Worm (Caenorhabditis elegans) whole organism, L4 larva: Measurements from ENCODE around the gene nhr-10.
A peak's percentile ranks its signal among the peaks of the same experiment; 100 is the strongest.

Experiments used
- F10B5.3 ChIP-seq: sonication (generic microtip); optimal IDR thresholded peaks from 2 replicates; lab custom pipeline; 2016; ENCODE audit warnings: mild to moderate bottlenecking, missing genetic modification characterization, missing compliant biosample characterization
- F44E2.7 ChIP-seq: fragments of 200-800 bp; sonication (Bioruptor generic); IDR thresholded peaks from 2 replicates; pipeline ENCODE4 v2.1.2; 2022; ENCODE audit warnings: missing genetic modification characterization, missing compliant biosample characterization
- T20F7.1 ChIP-seq: fragments of 200-800 bp; sonication (Bioruptor generic); optimal IDR thresholded peaks from 2 replicates; lab custom pipeline; 2018; ENCODE audit warnings: mild to moderate bottlenecking, missing genetic modification characterization, missing compliant biosample characterization
- T26A8.4 ChIP-seq: fragments of 200-800 bp; sonication (Bioruptor generic); IDR thresholded peaks from 2 replicates; pipeline ENCODE4 v1.3.6; 2022; ENCODE audit warnings: missing genetic modification characterization, missing compliant biosample characterization
- Y75B8A.6 ChIP-seq: fragments of 200-800 bp; sonication (Bioruptor generic); IDR thresholded peaks from 2 replicates; pipeline ENCODE4 v1.3.6; 2022; ENCODE audit warnings: missing genetic modification reagents, missing genetic modification characterization, missing compliant biosample characterization
- aly-2 ChIP-seq: sonication (generic microtip); optimal IDR thresholded peaks from 2 replicates; lab custom pipeline; 2018; ENCODE audit warnings: missing biosample characterization, missing genetic modification characterization
- ama-1 ChIP-seq: fragments of 150-350 bp; optimal IDR thresholded peaks from 2 replicates; lab custom pipeline; 2014; ENCODE audit warnings: inconsistent platforms, mixed read lengths
- arid-1 ChIP-seq: fragments of 200-800 bp; sonication (Bioruptor generic); conservative IDR thresholded peaks from 2 replicates; pipeline ENCODE4 v1.3.6; 2022; ENCODE audit warnings: missing genetic modification reagents, missing genetic modification characterization, missing compliant biosample characterization
- ceh-20 ChIP-seq: fragments of 200-800 bp; sonication (Bioruptor generic); IDR thresholded peaks from 2 replicates; pipeline ENCODE4 v1.3.6; 2022; ENCODE audit warnings: missing genetic modification reagents, missing genetic modification characterization, missing compliant biosample characterization
- ceh-28 ChIP-seq: fragments of 150-350 bp; optimal IDR thresholded peaks from 2 replicates; lab custom pipeline; 2014; ENCODE audit warnings: missing biosample characterization, missing genetic modification reagents, missing genetic modification characterization
- ceh-62 ChIP-seq: sonication (generic microtip); optimal IDR thresholded peaks from 2 replicates; lab custom pipeline; 2017; ENCODE audit warnings: missing biosample characterization, missing genetic modification characterization
- daf-12 ChIP-seq: fragments of 150-350 bp; optimal IDR thresholded peaks from 2 replicates; lab custom pipeline; 2014; ENCODE audit warnings: missing biosample characterization, missing genetic modification reagents, missing genetic modification characterization
- daf-16 ChIP-seq, 3 experiments: sonication (generic microtip); optimal IDR thresholded peaks; 2 replicates each; lab custom pipeline; 2016 to 2017; ENCODE audit warnings: missing genetic modification characterization in 3 of 3, missing genetic modification reagents in 3 of 3, mild to moderate bottlenecking in 2 of 3, missing compliant biosample characterization in 2 of 3, missing biosample characterization in 1 of 3, moderate library complexity in 1 of 3
- daf-8 ChIP-seq: fragments of 200-800 bp; sonication (Bioruptor generic); IDR thresholded peaks from 2 replicates; pipeline ENCODE4 v1.3.6; 2022; ENCODE audit warnings: missing genetic modification characterization, missing compliant biosample characterization
- dmd-6 ChIP-seq: fragments of 200-800 bp; sonication (Bioruptor generic); IDR thresholded peaks from 2 replicates; pipeline ENCODE4 v1.3.6; 2022; ENCODE audit warnings: missing genetic modification reagents, missing genetic modification characterization, missing compliant biosample characterization
- dmd-8 ChIP-seq: fragments of 200-800 bp; sonication (Bioruptor generic); IDR thresholded peaks from 2 replicates; pipeline ENCODE4 v1.3.6; 2022; ENCODE audit warnings: missing genetic modification characterization, missing compliant biosample characterization
- dve-1 ChIP-seq: sonication (generic microtip); optimal IDR thresholded peaks from 2 replicates; lab custom pipeline; 2017; ENCODE audit warnings: antibody characterized with exemption, mild to moderate bottlenecking, missing genetic modification characterization, missing compliant biosample characterization; ENCODE audit not compliant: insufficient read depth
- fos-1 ChIP-seq: fragments of 150-350 bp; optimal IDR thresholded peaks from 2 replicates; lab custom pipeline; 2014; ENCODE audit warnings: missing biosample characterization, missing genetic modification characterization
- hlh-11 ChIP-seq: fragments of 200-800 bp; sonication (Bioruptor generic); optimal IDR thresholded peaks from 2 replicates; lab custom pipeline; 2018; ENCODE audit warnings: mild to moderate bottlenecking, missing genetic modification characterization, missing compliant biosample characterization
- hlh-30 ChIP-seq: sonication (generic microtip); optimal IDR thresholded peaks from 2 replicates; lab custom pipeline; 2017; ENCODE audit warnings: antibody characterized with exemption, mild to moderate bottlenecking, missing genetic modification characterization, missing compliant biosample characterization; ENCODE audit not compliant: insufficient read depth
- hmg-1.1 ChIP-seq: fragments of 200-800 bp; sonication (Bioruptor generic); IDR thresholded peaks from 2 replicates; pipeline ENCODE4 v1.3.6; 2022; ENCODE audit warnings: missing genetic modification reagents, missing genetic modification characterization, missing compliant biosample characterization
- lin-38 ChIP-seq: fragments of 200-800 bp; sonication (Bioruptor generic); IDR thresholded peaks from 2 replicates; pipeline ENCODE4 v1.3.6; 2022; ENCODE audit warnings: missing genetic modification reagents, missing genetic modification characterization, missing compliant biosample characterization
- lin-39 ChIP-seq: fragments of 150-350 bp; optimal IDR thresholded peaks from 2 replicates; lab custom pipeline; 2014; ENCODE audit warnings: missing biosample characterization, missing genetic modification reagents, missing genetic modification characterization
- lsy-2 ChIP-seq, 2 experiments: fragments of 150-350 bp in 1 of 2; sonication (generic microtip) in 1 of 2; optimal IDR thresholded peaks; 2 replicates each; lab custom pipeline; 2014 to 2017; ENCODE audit warnings: missing biosample characterization in 2 of 2, missing genetic modification characterization in 2 of 2
- mdt-29 ChIP-seq: fragments of 200-800 bp; sonication (Bioruptor generic); IDR thresholded peaks from 2 replicates; pipeline ENCODE4 v1.3.6; 2022; ENCODE audit warnings: missing genetic modification reagents, missing genetic modification characterization, missing compliant biosample characterization
- mep-1 ChIP-seq: fragments of 150-350 bp; sonication (generic microtip); optimal IDR thresholded peaks from 3 replicates; lab custom pipeline; 2014; ENCODE audit warnings: missing biosample characterization, missing genetic modification characterization
- nhr-10 ChIP-seq: fragments of 150-350 bp; optimal IDR thresholded peaks from 2 replicates; lab custom pipeline; 2014; ENCODE audit warnings: missing biosample characterization, missing genetic modification characterization
- nhr-102 ChIP-seq: sonication (generic microtip); optimal IDR thresholded peaks from 2 replicates; lab custom pipeline; 2016; ENCODE audit warnings: mild to moderate bottlenecking, missing genetic modification characterization, moderate library complexity, missing compliant biosample characterization
- nhr-11 ChIP-seq: fragments of 150-350 bp; optimal IDR thresholded peaks from 2 replicates; lab custom pipeline; 2014; ENCODE audit warnings: missing biosample characterization, missing genetic modification characterization
- nhr-237 ChIP-seq: sonication (generic microtip); optimal IDR thresholded peaks from 2 replicates; lab custom pipeline; 2017; ENCODE audit warnings: missing biosample characterization, missing genetic modification characterization
- nhr-28 ChIP-seq: fragments of 150-350 bp; optimal IDR thresholded peaks from 2 replicates; lab custom pipeline; 2014; ENCODE audit warnings: missing biosample characterization, missing genetic modification characterization
- nhr-76 ChIP-seq: fragments of 150-350 bp; optimal IDR thresholded peaks from 2 replicates; lab custom pipeline; 2014; ENCODE audit warnings: missing biosample characterization, missing genetic modification characterization
- nhr-77 ChIP-seq: fragments of 150-350 bp; optimal IDR thresholded peaks from 2 replicates; lab custom pipeline; 2014; ENCODE audit warnings: missing biosample characterization, missing genetic modification characterization
- php-3 ChIP-seq: fragments of 200-800 bp; sonication (Bioruptor generic); IDR thresholded peaks from 2 replicates; pipeline ENCODE4 v1.3.6; 2022; ENCODE audit warnings: missing genetic modification reagents, missing genetic modification characterization, missing compliant biosample characterization
- sdz-12 ChIP-seq: fragments of 200-800 bp; sonication (Bioruptor generic); optimal IDR thresholded peaks from 2 replicates; lab custom pipeline; 2018; ENCODE audit warnings: mild to moderate bottlenecking, missing genetic modification characterization, missing compliant biosample characterization
- snpc-1.2 ChIP-seq: fragments of 200-800 bp; sonication (Bioruptor generic); IDR thresholded peaks from 2 replicates; pipeline ENCODE4 v1.3.6; 2022; ENCODE audit warnings: missing genetic modification reagents, missing genetic modification characterization, missing compliant biosample characterization
- spr-1 ChIP-seq: sonication (generic microtip); optimal IDR thresholded peaks from 2 replicates; lab custom pipeline; 2016; ENCODE audit warnings: mild to moderate bottlenecking, missing genetic modification characterization, missing compliant biosample characterization
- tag-97 ChIP-seq: fragments of 200-800 bp; sonication (Bioruptor generic); IDR thresholded peaks from 2 replicates; pipeline ENCODE4 v1.3.6; 2022; ENCODE audit warnings: missing genetic modification characterization, missing compliant biosample characterization
- zfp-2 ChIP-seq: sonication (generic microtip); optimal IDR thresholded peaks from 2 replicates; lab custom pipeline; 2016; ENCODE audit warnings: mild to moderate bottlenecking, missing genetic modification characterization, missing compliant biosample characterization
- zip-11 ChIP-seq: fragments of 200-800 bp; sonication (Bioruptor generic); IDR thresholded peaks from 2 replicates; pipeline ENCODE4 v1.3.6; 2022; ENCODE audit warnings: missing genetic modification characterization, missing compliant biosample characterization
- zip-2 ChIP-seq: fragments of 150-350 bp; optimal IDR thresholded peaks from 2 replicates; lab custom pipeline; 2014; ENCODE audit warnings: missing biosample characterization, missing genetic modification characterization

The nhr-10 gene

ce11 chrIII:7155631-7156030, 40.4 kb upstream of the nhr-10 start (continued):
- TF ChIP-seq ceh-62 (tag; lab: Kevin White, UChicago), result no peak
- TF ChIP-seq aly-2 (tag; lab: Kevin White, UChicago), result no peak
- no peak for TF ChIP-seq daf-8 (GFP tag; lab: Robert Waterston, UW)

ce11 chrIII:7154526-7154925, 39.3 kb upstream of the nhr-10 start:
- TF ChIP-seq hmg-1.1 (GFP tag; lab: Robert Waterston, UW), result no peak
- peak in 1 of 2 experiments; percentile 15 for TF ChIP-seq lsy-2 (tag; optimal IDR thresholded peaks at IDR 0.05; lab: Kevin White, UChicago)
- no peak for TF ChIP-seq lin-38 (GFP tag; lab: Robert Waterston, UW)
- TF ChIP-seq nhr-11, result no peak
- no peak for TF ChIP-seq ceh-62 (tag; lab: Kevin White, UChicago)
- TF ChIP-seq zip-2 (tag; lab: Kevin White, UChicago), result no peak
- TF ChIP-seq ama-1 (lab: Kevin White, UChicago), result no peak
- no peak for TF ChIP-seq tag-97 (GFP tag; lab: Robert Waterston, UW)
- no peak for TF ChIP-seq zip-11 (GFP tag; lab: Robert Waterston, UW)
- no peak for TF ChIP-seq nhr-102 (tag; lab: Kevin White, UChicago)
- peak; percentile 46 for TF ChIP-seq hlh-30 (tag; lab: Kevin White, UChicago)
- no peak for TF ChIP-seq lin-39 (tag; lab: Kevin White, UChicago)
- no peak for TF ChIP-seq nhr-76 (tag; lab: Kevin White, UChicago)
- no peak for TF ChIP-seq ceh-20
- TF ChIP-seq mdt-29 (GFP tag; lab: Robert Waterston, UW), result no peak
- TF ChIP-seq php-3, result peak; percentile 52; the same call in 1 of the 2 replicates
- TF ChIP-seq dmd-8, result no peak
- TF ChIP-seq hlh-11 (tag; lab: Kevin White, UChicago), result peak; percentile 48
- TF ChIP-seq zfp-2 (tag; lab: Kevin White, UChicago), result no peak
- TF ChIP-seq T26A8.4 (GFP tag; lab: Robert Waterston, UW), result no peak
- no peak for TF ChIP-seq daf-16 (GFP tag; optimal IDR thresholded peaks at IDR 0.05; lab: Kevin White, UChicago)
- peak; percentile 38 for TF ChIP-seq daf-16 (tag; optimal IDR thresholded peaks at IDR 0.05; lab: Kevin White, UChicago)
- TF ChIP-seq spr-1 (tag; lab: Kevin White, UChicago), result no peak
- no peak for TF ChIP-seq fos-1 (tag; lab: Kevin White, UChicago)
- no peak for TF ChIP-seq nhr-10 (tag; lab: Kevin White, UChicago)
- no peak for TF ChIP-seq daf-12 (tag; lab: Kevin White, UChicago)
- TF ChIP-seq snpc-1.2 (GFP tag; lab: Robert Waterston, UW), result no peak
- TF ChIP-seq sdz-12 (GFP tag; lab: Kevin White, UChicago), result no peak
- peak; percentile 49 for TF ChIP-seq nhr-28 (tag; lab: Kevin White, UChicago)
- TF ChIP-seq nhr-77 (tag; lab: Kevin White, UChicago), result peak; percentile 25
- TF ChIP-seq ceh-28 (tag; lab: Kevin White, UChicago), result no peak
- no peak for TF ChIP-seq F10B5.3
- peak; percentile 71 for TF ChIP-seq dve-1 (tag; lab: Kevin White, UChicago)
- no peak for TF ChIP-seq T20F7.1 (GFP tag; lab: Kevin White, UChicago)
- TF ChIP-seq arid-1 (GFP tag; lab: Robert Waterston, UW), result no peak
- no peak for TF ChIP-seq Y75B8A.6
- TF ChIP-seq nhr-237 (tag; lab: Kevin White, UChicago), result no peak
- no peak for TF ChIP-seq F44E2.7 (GFP tag; lab: Robert Waterston, UW)
- peak; percentile 9 for TF ChIP-seq mep-1 (tag; lab: Kevin White, UChicago)
- peak; percentile 38 for TF ChIP-seq dmd-6 (GFP tag; lab: Robert Waterston, UW)
